Worm (Caenorhabditis elegans): ENCODE results near the gene F20B6.10.

ce11 chrX:4193080-4193479 is 23.9 kb downstream of the F20B6.10 start:
- TF ChIP-seq nhr-11 (tag; optimal IDR thresholded peaks at IDR 0.05) (no peak), pag-3 (tag; optimal IDR thresholded peaks at IDR 0.05; ENCODE audit: borderline replicate concordance) (no peak), ceh-24 (tag; optimal IDR thresholded peaks at IDR 0.05) (no peak), tbx-2 (tag; optimal IDR thresholded peaks at IDR 0.05) (no peak), ets-4 (tag; optimal IDR thresholded peaks at IDR 0.05) (no peak), ceh-34 (tag; optimal IDR thresholded peaks at IDR 0.05) (no peak), F13H6.1 (tag; optimal IDR thresholded peaks at IDR 0.05) (no peak), C08G9.2 (tag; optimal IDR thresholded peaks at IDR 0.05) (no peak), lin-11 (tag; optimal IDR thresholded peaks at IDR 0.05) (no peak), hlh-15 (tag; optimal IDR thresholded peaks at IDR 0.05) (no peak), zip-5 (tag; optimal IDR thresholded peaks at IDR 0.05) (no peak), dmd-4 (tag; optimal IDR thresholded peaks at IDR 0.05; ENCODE audit: borderline replicate concordance) (no peak), unc-86 (tag; optimal IDR thresholded peaks at IDR 0.05) (no peak), pat-9 (tag; optimal IDR thresholded peaks at IDR 0.05) (no peak)
